Worm (Caenorhabditis elegans) whole organism, mixed stage, embryonic: ENCODE data around the gene F31E8.5.

ENCODE experiments used
- ceh-43 ChIP-seq: fragments of 200-800 bp; sonication (Bioruptor generic); optimal IDR thresholded peaks from 2 replicates; lab custom pipeline; 2018; ENCODE audit warnings: mild to moderate bottlenecking, missing genetic modification characterization, moderate library complexity, missing compliant biosample characterization
- elt-1 ChIP-seq: sonication (generic microtip); optimal IDR thresholded peaks from 2 replicates; lab custom pipeline; 2017; ENCODE audit warnings: missing genetic modification characterization, mild to moderate bottlenecking, missing compliant biosample characterization, antibody characterized with exemption, moderate library complexity, borderline replicate concordance; ENCODE audit not compliant: insufficient read depth
- lsy-2 ChIP-seq: fragments of 150-350 bp; optimal IDR thresholded peaks from 2 replicates; lab custom pipeline; 2014; ENCODE audit warnings: missing biosample characterization, missing genetic modification characterization
- mep-1 ChIP-seq: fragments of 150-350 bp; optimal IDR thresholded peaks from 2 replicates; lab custom pipeline; 2017; ENCODE audit warnings: missing biosample characterization, missing genetic modification reagents, missing genetic modification characterization, inconsistent platforms
- pha-4 ChIP-seq: fragments of 150-350 bp; optimal IDR thresholded peaks from 2 replicates; lab custom pipeline; 2018; ENCODE audit warnings: missing biosample characterization, missing genetic modification reagents, missing genetic modification characterization
- snpc-4 ChIP-seq: fragments of 150-350 bp; optimal IDR thresholded peaks from 2 replicates; lab custom pipeline; 2014; ENCODE audit warnings: missing biosample characterization, missing genetic modification characterization
- zip-8 ChIP-seq: fragments of 150-350 bp; optimal IDR thresholded peaks from 2 replicates; lab custom pipeline; 2014; ENCODE audit warnings: missing biosample characterization, missing genetic modification characterization

- TF ChIP-seq snpc-4 (tag; lab: Kevin White, UChicago) (no peak), lsy-2 (tag; lab: Kevin White, UChicago) (no peak), elt-1 (tag; lab: Kevin White, UChicago) (no peak), ceh-43 (GFP tag; lab: Kevin White, UChicago) (no peak), zip-8 (no peak), mep-1 (tag; lab: Kevin White, UChicago) (no peak), pha-4 (no peak)
Observed at ce11 chrII:6849308-6849707, 42.2 kb upstream of the F31E8.5 start.
